Worm (Caenorhabditis elegans) whole organism, L2 larva: Measurements from ENCODE around the gene T23F11.11.
A peak's percentile ranks its signal among the peaks of the same experiment; 100 is the strongest.

ENCODE experiments used
- ceh-82 ChIP-seq: fragments of 150-350 bp; optimal IDR thresholded peaks from 2 replicates; lab custom pipeline; 2014; ENCODE audit warnings: missing biosample characterization, missing genetic modification characterization
- elt-3 ChIP-seq: sonication (generic microtip); optimal IDR thresholded peaks from 2 replicates; lab custom pipeline; 2017; ENCODE audit warnings: missing biosample characterization, missing genetic modification characterization
- nhr-10 ChIP-seq: sonication (generic microtip); optimal IDR thresholded peaks from 2 replicates; lab custom pipeline; 2017; ENCODE audit warnings: missing biosample characterization, missing genetic modification characterization
- sem-4 ChIP-seq: fragments of 150-350 bp; optimal IDR thresholded peaks from 2 replicates; lab custom pipeline; 2014; ENCODE audit warnings: missing biosample characterization, missing genetic modification reagents, missing genetic modification characterization

ce11 chrIII:4649363-4649768, 22.0 kb downstream of the T23F11.11 start:
- peak; percentile 39 for TF ChIP-seq ceh-82 (tag; lab: Kevin White, UChicago)
- peak; percentile 7 for TF ChIP-seq nhr-10 (tag; lab: Kevin White, UChicago)
- no peak for TF ChIP-seq elt-3
- peak; percentile 95 for TF ChIP-seq sem-4
